Worm (Caenorhabditis elegans) whole organism, L4 larva: ENCODE results near the gene H20E11.3.

ENCODE experiments used
- F26F4.8 ChIP-seq: fragments of 200-800 bp; sonication (Bioruptor generic); conservative IDR thresholded peaks from 2 replicates; pipeline ENCODE4 v1.3.6; 2022; ENCODE audit warnings: missing genetic modification characterization, missing compliant biosample characterization
- F37D6.2 ChIP-seq: sonication (generic microtip); optimal IDR thresholded peaks from 2 replicates; lab custom pipeline; 2016; ENCODE audit warnings: mild to moderate bottlenecking, missing genetic modification characterization, missing compliant biosample characterization
- F49E8.2 ChIP-seq: sonication (generic microtip); optimal IDR thresholded peaks from 2 replicates; lab custom pipeline; 2016; ENCODE audit warnings: missing compliant biosample characterization, mild to moderate bottlenecking, missing genetic modification characterization, borderline replicate concordance
- R02D3.7 ChIP-seq: fragments of 150-350 bp; sonication (generic microtip); optimal IDR thresholded peaks from 3 replicates; lab custom pipeline; 2014; ENCODE audit warnings: missing biosample characterization, missing genetic modification characterization
- T20F7.1 ChIP-seq: fragments of 200-800 bp; sonication (Bioruptor generic); optimal IDR thresholded peaks from 2 replicates; lab custom pipeline; 2018; ENCODE audit warnings: mild to moderate bottlenecking, missing genetic modification characterization, missing compliant biosample characterization
- T26A8.4 ChIP-seq: fragments of 200-800 bp; sonication (Bioruptor generic); IDR thresholded peaks from 2 replicates; pipeline ENCODE4 v1.3.6; 2022; ENCODE audit warnings: missing genetic modification characterization, missing compliant biosample characterization
- ZK546.5 ChIP-seq, 2 experiments: sonication (generic microtip); optimal IDR thresholded peaks; 2 replicates each; lab custom pipeline; 2017; ENCODE audit warnings: missing biosample characterization in 2 of 2, missing genetic modification characterization in 2 of 2
- aly-2 ChIP-seq: sonication (generic microtip); optimal IDR thresholded peaks from 2 replicates; lab custom pipeline; 2018; ENCODE audit warnings: missing biosample characterization, missing genetic modification characterization
- arid-1 ChIP-seq: fragments of 200-800 bp; sonication (Bioruptor generic); conservative IDR thresholded peaks from 2 replicates; pipeline ENCODE4 v1.3.6; 2022; ENCODE audit warnings: missing genetic modification reagents, missing genetic modification characterization, missing compliant biosample characterization
- ceh-28 ChIP-seq: fragments of 150-350 bp; optimal IDR thresholded peaks from 2 replicates; lab custom pipeline; 2014; ENCODE audit warnings: missing biosample characterization, missing genetic modification reagents, missing genetic modification characterization
- ctbp-1 ChIP-seq: fragments of 200-800 bp; sonication (Bioruptor generic); IDR thresholded peaks from 2 replicates; pipeline ENCODE4 v1.3.6; 2022; ENCODE audit warnings: missing genetic modification reagents, missing genetic modification characterization, missing compliant biosample characterization
- daf-16 ChIP-seq, 3 experiments: sonication (generic microtip); optimal IDR thresholded peaks; 2 replicates each; lab custom pipeline; 2016 to 2017; ENCODE audit warnings: missing genetic modification characterization in 3 of 3, missing genetic modification reagents in 3 of 3, mild to moderate bottlenecking in 2 of 3, missing compliant biosample characterization in 2 of 3, missing biosample characterization in 1 of 3, moderate library complexity in 1 of 3
- dmd-8 ChIP-seq: fragments of 200-800 bp; sonication (Bioruptor generic); IDR thresholded peaks from 2 replicates; pipeline ENCODE4 v1.3.6; 2022; ENCODE audit warnings: missing genetic modification characterization, missing compliant biosample characterization
- dpl-1 ChIP-seq: fragments of 150-350 bp; optimal IDR thresholded peaks from 2 replicates; lab custom pipeline; 2014; ENCODE audit warnings: missing biosample characterization, missing genetic modification reagents, missing genetic modification characterization
- duxl-1 ChIP-seq: sonication (generic microtip); optimal IDR thresholded peaks from 2 replicates; lab custom pipeline; 2016; ENCODE audit warnings: mild to moderate bottlenecking, missing genetic modification characterization, moderate library complexity, missing compliant biosample characterization; ENCODE audit not compliant: poor library complexity
- egl-43 ChIP-seq: fragments of 200-800 bp; sonication (Bioruptor generic); IDR thresholded peaks from 2 replicates; pipeline ENCODE4 v1.3.6; 2022; ENCODE audit warnings: missing genetic modification reagents, missing genetic modification characterization, missing compliant biosample characterization
- hlh-30 ChIP-seq: sonication (generic microtip); optimal IDR thresholded peaks from 2 replicates; lab custom pipeline; 2017; ENCODE audit warnings: antibody characterized with exemption, mild to moderate bottlenecking, missing genetic modification characterization, missing compliant biosample characterization; ENCODE audit not compliant: insufficient read depth
- jun-1 ChIP-seq: fragments of 150-350 bp; optimal IDR thresholded peaks from 2 replicates; lab custom pipeline; 2014; ENCODE audit warnings: missing biosample characterization, missing genetic modification reagents, missing genetic modification characterization
- lim-7 ChIP-seq: fragments of 200-800 bp; sonication (Bioruptor generic); IDR thresholded peaks from 2 replicates; pipeline ENCODE4 v1.3.6; 2022; ENCODE audit warnings: missing genetic modification characterization, missing compliant biosample characterization
- lin-1 ChIP-seq: fragments of 200-800 bp; sonication (Bioruptor generic); IDR thresholded peaks from 2 replicates; pipeline ENCODE4 v1.3.6; 2022; ENCODE audit warnings: missing genetic modification reagents, missing genetic modification characterization, missing compliant biosample characterization
- lin-38 ChIP-seq: fragments of 200-800 bp; sonication (Bioruptor generic); IDR thresholded peaks from 2 replicates; pipeline ENCODE4 v1.3.6; 2022; ENCODE audit warnings: missing genetic modification reagents, missing genetic modification characterization, missing compliant biosample characterization
- lsy-2 ChIP-seq, 2 experiments: fragments of 150-350 bp in 1 of 2; sonication (generic microtip) in 1 of 2; optimal IDR thresholded peaks; 2 replicates each; lab custom pipeline; 2014 to 2017; ENCODE audit warnings: missing biosample characterization in 2 of 2, missing genetic modification characterization in 2 of 2
- mep-1 ChIP-seq: fragments of 150-350 bp; sonication (generic microtip); optimal IDR thresholded peaks from 3 replicates; lab custom pipeline; 2014; ENCODE audit warnings: missing biosample characterization, missing genetic modification characterization
- mes-2 ChIP-seq: sonication (generic microtip); optimal IDR thresholded peaks from 2 replicates; lab custom pipeline; 2016; ENCODE audit warnings: missing genotype, mild to moderate bottlenecking, missing genetic modification characterization, missing compliant biosample characterization; ENCODE audit not compliant: poor library complexity, severe bottlenecking
- mxl-3 ChIP-seq: fragments of 200-800 bp; sonication (Bioruptor generic); optimal IDR thresholded peaks from 2 replicates; lab custom pipeline; 2018; ENCODE audit warnings: mild to moderate bottlenecking, missing genetic modification characterization, missing compliant biosample characterization
- nhr-10 ChIP-seq: fragments of 150-350 bp; optimal IDR thresholded peaks from 2 replicates; lab custom pipeline; 2014; ENCODE audit warnings: missing biosample characterization, missing genetic modification characterization
- nhr-237 ChIP-seq: sonication (generic microtip); optimal IDR thresholded peaks from 2 replicates; lab custom pipeline; 2017; ENCODE audit warnings: missing biosample characterization, missing genetic modification characterization
- nhr-77 ChIP-seq: fragments of 150-350 bp; optimal IDR thresholded peaks from 2 replicates; lab custom pipeline; 2014; ENCODE audit warnings: missing biosample characterization, missing genetic modification characterization
- pqm-1 ChIP-seq: sonication (generic microtip); optimal IDR thresholded peaks from 2 replicates; lab custom pipeline; 2017; ENCODE audit warnings: missing biosample characterization, missing genetic modification characterization
- skn-1 ChIP-seq: fragments of 150-350 bp; optimal IDR thresholded peaks from 2 replicates; lab custom pipeline; 2014; ENCODE audit warnings: missing biosample characterization, missing genetic modification characterization
- snpc-1.2 ChIP-seq: fragments of 200-800 bp; sonication (Bioruptor generic); IDR thresholded peaks from 2 replicates; pipeline ENCODE4 v1.3.6; 2022; ENCODE audit warnings: missing genetic modification reagents, missing genetic modification characterization, missing compliant biosample characterization
- spr-3 ChIP-seq: fragments of 200-800 bp; sonication (Bioruptor generic); optimal IDR thresholded peaks from 2 replicates; lab custom pipeline; 2018; ENCODE audit warnings: mild to moderate bottlenecking, missing genetic modification characterization, missing compliant biosample characterization
- tag-97 ChIP-seq: fragments of 200-800 bp; sonication (Bioruptor generic); IDR thresholded peaks from 2 replicates; pipeline ENCODE4 v1.3.6; 2022; ENCODE audit warnings: missing genetic modification characterization, missing compliant biosample characterization
- unc-62 ChIP-seq, 3 experiments: fragments of 150-350 bp in 1 of 3; sonication (generic microtip); optimal IDR thresholded peaks in 2 of 3; peaks in 1 of 3; 1 replicate in 1 of 3; 2 replicates in 2 of 3; lab custom pipeline; 2014 to 2017; ENCODE audit warnings: missing biosample characterization in 3 of 3, missing genetic modification characterization in 3 of 3, missing genetic modification reagents in 3 of 3, missing genotype in 1 of 3
- zag-1 ChIP-seq: fragments of 150-350 bp; optimal IDR thresholded peaks from 2 replicates; lab custom pipeline; 2014; ENCODE audit warnings: missing biosample characterization, missing genetic modification characterization
- zip-11 ChIP-seq: fragments of 200-800 bp; sonication (Bioruptor generic); IDR thresholded peaks from 2 replicates; pipeline ENCODE4 v1.3.6; 2022; ENCODE audit warnings: missing genetic modification characterization, missing compliant biosample characterization

H20E11.3 gene

DNA sequence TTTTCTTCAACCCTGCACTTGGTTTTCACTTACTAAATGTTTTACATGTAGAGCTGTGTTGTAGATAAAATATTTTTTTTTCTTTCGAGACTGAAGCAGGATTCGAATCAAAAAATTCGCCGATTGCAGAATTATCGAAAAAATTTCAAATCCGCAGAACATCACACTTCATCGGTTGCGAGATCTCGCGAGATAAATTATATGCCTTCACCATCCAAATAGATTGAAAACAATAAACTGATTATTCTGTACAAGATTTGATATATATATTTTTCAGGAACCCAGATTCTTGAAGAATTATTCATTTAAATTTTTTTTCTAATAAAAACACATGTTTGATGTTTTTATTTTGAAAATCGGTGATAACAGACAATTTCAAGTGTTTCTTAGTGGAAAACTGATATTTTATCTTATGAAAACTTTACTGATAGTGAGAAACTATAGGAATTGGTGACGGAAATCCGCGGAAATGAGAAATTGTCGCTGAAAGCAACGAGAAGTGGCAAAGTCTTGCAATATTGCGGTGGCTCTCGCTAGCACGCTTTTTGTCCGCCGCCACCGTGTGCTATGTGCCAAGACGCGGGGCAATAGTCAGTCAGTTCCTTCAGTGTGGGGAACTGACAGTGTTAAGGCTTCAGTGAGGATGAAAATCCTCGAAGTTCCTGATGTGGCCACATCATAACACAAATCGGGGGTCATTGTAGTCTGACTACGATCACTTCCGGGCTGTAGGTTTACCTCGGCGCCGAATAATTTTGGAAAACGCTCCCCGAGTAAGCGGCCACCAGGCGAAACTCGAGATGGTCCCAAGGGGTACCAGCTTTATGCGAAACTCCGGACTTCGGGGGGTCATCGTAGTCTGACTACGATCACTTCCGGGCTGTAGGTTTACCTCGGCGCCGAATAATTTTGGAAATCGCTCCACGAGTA lies 32.0 kb upstream of the H20E11.3 start (continued):
- TF ChIP-seq aly-2 (tag; lab: Kevin White, UChicago) (no peak), nhr-77 (no peak), zip-11 (no peak), egl-43 (GFP tag; lab: Robert Waterston, UW) (0 out of 2 replicates have a peak, but pooled peaks have one; percentile 4), unc-62 (GFP tag; optimal IDR thresholded peaks at IDR 0.05 in 1 of 2; lab: Kevin White, UChicago) (no peak), unc-62 (tag; optimal IDR thresholded peaks at IDR 0.05; lab: Kevin White, UChicago) (no peak), R02D3.7 (tag; lab: Kevin White, UChicago) (no peak), zag-1 (tag; lab: Kevin White, UChicago) (no peak), mes-2 (tag; lab: Kevin White, UChicago) (peak; percentile 29), lsy-2 (tag; optimal IDR thresholded peaks at IDR 0.05; lab: Kevin White, UChicago) (peak in 1 of 2 experiments; percentile 48), skn-1 (tag; lab: Kevin White, UChicago) (no peak), lin-1 (GFP tag; lab: Robert Waterston, UW) (peak; percentile 17; the same call in 1 of the 2 replicates), mep-1 (tag; lab: Kevin White, UChicago) (peak; percentile 35), nhr-237 (tag; lab: Kevin White, UChicago) (no peak), tag-97 (GFP tag; lab: Robert Waterston, UW) (no peak), pqm-1 (no peak), ctbp-1 (GFP tag; lab: Robert Waterston, UW) (no peak), ZK546.5 (tag; optimal IDR thresholded peaks at IDR 0.05; lab: Kevin White, UChicago) (no peak), dpl-1 (GFP tag; lab: Kevin White, UChicago) (no peak), T20F7.1 (GFP tag; lab: Kevin White, UChicago) (peak; percentile 54), mxl-3 (no peak), dmd-8 (GFP tag; lab: Robert Waterston, UW) (no peak), F37D6.2 (no peak), ceh-28 (tag; lab: Kevin White, UChicago) (no peak), lim-7 (GFP tag; lab: Robert Waterston, UW) (peak; percentile 10; the same call in 1 of the 2 replicates), nhr-10 (no peak), hlh-30 (tag; lab: Kevin White, UChicago) (no peak), F26F4.8 (GFP tag; lab: Robert Waterston, UW) (no peak), spr-3 (GFP tag; lab: Kevin White, UChicago) (peak; percentile 50)

DNA sequence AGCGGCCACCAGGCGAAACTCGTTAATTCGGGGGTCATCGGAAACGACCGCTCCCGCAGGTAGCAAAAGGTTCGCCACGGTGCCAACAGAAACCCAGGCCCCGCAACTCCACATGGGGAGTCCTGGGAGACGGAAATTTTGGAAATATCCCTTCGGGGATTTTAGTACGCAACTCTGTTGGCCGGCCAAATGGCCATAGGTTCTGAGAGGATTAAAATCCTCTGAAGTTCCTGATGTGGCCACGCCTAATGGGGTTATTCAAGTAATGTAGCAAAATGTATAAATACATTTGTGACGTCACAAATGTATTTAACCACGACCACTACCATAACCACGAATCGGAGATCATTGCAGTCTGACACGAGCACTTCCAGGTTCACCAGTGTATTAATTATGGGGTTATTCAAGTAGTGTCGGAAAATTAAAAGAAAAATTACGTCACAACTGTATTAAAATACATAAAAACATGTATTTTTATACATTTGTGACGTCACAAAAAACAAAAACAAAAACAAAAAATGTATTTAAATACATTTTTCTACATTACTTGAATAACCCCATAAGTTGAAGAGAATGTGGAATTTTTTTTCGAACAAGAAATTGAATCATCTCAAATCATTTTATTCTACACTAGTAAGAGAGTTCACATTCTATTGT lies 31.2 kb upstream of the H20E11.3 start:
- TF ChIP-seq jun-1 = no peak
- TF ChIP-seq T26A8.4 = peak; percentile 17; the same call in 1 of the 2 replicates
- no peak for TF ChIP-seq arid-1 (GFP tag; lab: Robert Waterston, UW)
- TF ChIP-seq daf-16 (GFP tag; optimal IDR thresholded peaks at IDR 0.05; lab: Kevin White, UChicago) = no peak
- TF ChIP-seq daf-16 (tag; optimal IDR thresholded peaks at IDR 0.05; lab: Kevin White, UChicago) = peak; percentile 3
- peak; percentile 91 for TF ChIP-seq snpc-1.2 (GFP tag; lab: Robert Waterston, UW)
- peak in 1 of 2 experiments; percentile 70 for TF ChIP-seq unc-62 (GFP tag; optimal IDR thresholded peaks at IDR 0.05 in 1 of 2; lab: Kevin White, UChicago)
- TF ChIP-seq unc-62 (tag; optimal IDR thresholded peaks at IDR 0.05; lab: Kevin White, UChicago) = no peak
- TF ChIP-seq F49E8.2 (tag; lab: Kevin White, UChicago) = peak; percentile 82
- TF ChIP-seq duxl-1 (tag; lab: Kevin White, UChicago) = peak; percentile 21
- peak; percentile 35; the same call in 1 of the 2 replicates for TF ChIP-seq lin-38 (GFP tag; lab: Robert Waterston, UW)
